Worm (Caenorhabditis elegans): ENCODE data around the gene pqn-15.
"Not testable (repeated sequence)": the region's sequence is repeated elsewhere in the genome, so short reads cannot be mapped to it uniquely, and the experiment has no call there.

Gene pqn-15

DNA sequence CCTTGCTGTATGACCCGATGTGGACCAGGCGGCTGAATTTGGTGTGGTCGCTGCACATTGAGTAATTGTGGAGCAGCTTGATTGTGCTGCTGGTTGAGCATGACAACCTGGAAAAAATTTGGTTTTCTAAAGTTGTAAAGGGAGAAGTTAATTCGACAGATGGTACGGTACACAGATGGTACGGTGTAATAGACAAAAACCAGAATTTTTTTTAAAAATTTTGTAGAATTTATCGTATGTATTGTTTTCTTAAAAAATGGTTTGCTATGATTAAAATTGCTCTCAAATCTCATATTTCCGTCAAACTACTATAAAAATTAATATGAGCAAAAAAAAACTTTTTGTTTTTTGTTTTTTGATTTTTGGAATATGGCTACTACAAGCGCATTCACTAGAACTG lies at the start of gene pqn-15:
Gene pqn-15, minus strand, starts transcription at position 101 of the 400 bp plus-strand sequence.
- no peak for TF ChIP-seq tbx-37 (GFP tag; conservative IDR thresholded peaks at IDR 0.05)
- TF ChIP-seq ets-7 (tag; optimal IDR thresholded peaks at IDR 0.05) = no peak
- TF ChIP-seq ama-1 (optimal IDR thresholded peaks at IDR 0.05) = no peak
- no peak for TF ChIP-seq hmg-4 (GFP tag; optimal IDR thresholded peaks at IDR 0.05)
- TF ChIP-seq F13C5.2 (tag; optimal IDR thresholded peaks at IDR 0.05) = no peak
- TF ChIP-seq flt-1 (GFP tag; IDR thresholded peaks at IDR 0.05) = no peak
- TF ChIP-seq tra-4 (tag; optimal IDR thresholded peaks at IDR 0.05) = no peak
- TF ChIP-seq sea-1 (GFP tag; conservative IDR thresholded peaks at IDR 0.05) = no peak
- TF ChIP-seq hnd-1 (tag; optimal IDR thresholded peaks at IDR 0.05) = no peak
- TF ChIP-seq ceh-36 (tag; optimal IDR thresholded peaks at IDR 0.05) = no peak
- no peak for TF ChIP-seq hmbx-1 (tag; optimal IDR thresholded peaks at IDR 0.05)
- no peak for TF ChIP-seq tbx-11 (GFP tag; IDR thresholded peaks at IDR 0.05)
- TF ChIP-seq aly-1 (tag; optimal IDR thresholded peaks at IDR 0.05) = no peak
- no peak for TF ChIP-seq pes-1 (GFP tag; IDR thresholded peaks at IDR 0.05)
- no peak for TF ChIP-seq B0310.2 (tag; optimal IDR thresholded peaks at IDR 0.05)
- no peak for TF ChIP-seq scrt-1 (GFP tag; IDR thresholded peaks at IDR 0.05)

DNA sequence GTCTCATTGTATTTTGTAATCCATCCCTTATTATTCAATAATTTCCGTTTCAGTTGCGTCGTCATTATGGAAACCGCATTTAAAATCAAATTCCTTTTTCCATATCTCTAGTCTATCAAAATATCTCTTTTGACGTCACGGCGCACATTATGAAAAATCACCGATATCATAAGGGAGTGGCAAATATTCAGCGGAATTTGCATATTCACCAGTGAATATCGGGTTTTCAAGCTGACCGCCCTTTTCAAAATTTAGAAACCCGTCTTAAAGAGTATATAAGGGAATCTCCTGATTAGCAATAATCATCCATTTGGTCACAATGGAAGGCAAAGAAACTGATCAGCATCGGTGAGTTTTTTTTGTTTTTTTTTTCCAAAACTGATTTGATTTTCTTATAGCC lies 46.6 kb upstream of the pqn-15 start, which contains the start of gene col-165:
Gene col-165, plus strand, starts transcription at position 301 of the 400 bp plus-strand sequence.
- no peak for TF ChIP-seq pes-1 (GFP tag; IDR thresholded peaks at IDR 0.05)
- no peak for TF ChIP-seq tbx-37 (GFP tag; conservative IDR thresholded peaks at IDR 0.05)
- TF ChIP-seq ceh-13 (GFP tag; optimal IDR thresholded peaks at IDR 0.05) = no peak
- no peak for TF ChIP-seq flt-1 (GFP tag; IDR thresholded peaks at IDR 0.05)
- no peak for TF ChIP-seq tra-4 (tag; optimal IDR thresholded peaks at IDR 0.05)
- no peak for TF ChIP-seq hmbx-1 (tag; optimal IDR thresholded peaks at IDR 0.05)
- no peak for TF ChIP-seq ama-1 (optimal IDR thresholded peaks at IDR 0.05)
- TF ChIP-seq scrt-1 (GFP tag; IDR thresholded peaks at IDR 0.05) = no peak
- no peak for TF ChIP-seq aly-1 (tag; optimal IDR thresholded peaks at IDR 0.05)
- TF ChIP-seq F13C5.2 (tag; optimal IDR thresholded peaks at IDR 0.05) = no peak
- TF ChIP-seq tbx-11 (GFP tag; IDR thresholded peaks at IDR 0.05) = no peak
- no peak for TF ChIP-seq hnd-1 (tag; optimal IDR thresholded peaks at IDR 0.05)
- no peak for TF ChIP-seq hmg-4 (GFP tag; optimal IDR thresholded peaks at IDR 0.05)
- TF ChIP-seq ets-7 (tag; optimal IDR thresholded peaks at IDR 0.05) = no peak
- TF ChIP-seq B0310.2 (tag; optimal IDR thresholded peaks at IDR 0.05) = no peak
- no peak for TF ChIP-seq ceh-36 (tag; optimal IDR thresholded peaks at IDR 0.05)
- no peak for TF ChIP-seq sea-1 (GFP tag; conservative IDR thresholded peaks at IDR 0.05)

DNA sequence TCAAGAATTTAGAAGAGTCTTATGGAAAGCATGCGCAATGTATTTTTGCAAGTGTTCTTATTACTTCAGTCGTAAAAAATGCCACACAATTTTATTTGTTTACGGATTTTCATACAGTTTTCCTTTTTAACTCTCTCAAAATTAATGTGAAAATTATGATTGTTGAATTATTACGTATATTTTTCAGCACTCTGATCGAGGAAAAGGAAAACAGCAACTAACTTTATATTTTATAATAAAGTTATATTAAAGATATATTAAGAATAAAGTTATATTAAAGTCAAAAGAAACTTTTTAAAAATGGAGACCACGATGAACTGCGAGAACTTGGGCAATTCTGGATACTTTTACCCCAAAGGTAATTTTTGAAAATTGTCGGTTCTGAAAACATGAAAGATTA lies 43.4 kb upstream of the pqn-15 start, which contains the start of gene F14H12.2:
Gene F14H12.2, plus strand, starts transcription at position 301 of the 400 bp plus-strand sequence.
- TF ChIP-seq tra-4 (tag; optimal IDR thresholded peaks at IDR 0.05) = no peak
- no peak for TF ChIP-seq sea-1 (GFP tag; conservative IDR thresholded peaks at IDR 0.05)
- no peak for TF ChIP-seq ceh-13 (GFP tag; optimal IDR thresholded peaks at IDR 0.05)
- TF ChIP-seq tbx-37 (GFP tag; conservative IDR thresholded peaks at IDR 0.05) = no peak
- TF ChIP-seq hmg-4 (GFP tag; optimal IDR thresholded peaks at IDR 0.05) = no peak
- TF ChIP-seq aly-1 (tag; optimal IDR thresholded peaks at IDR 0.05) = no peak
- no peak for TF ChIP-seq B0310.2 (tag; optimal IDR thresholded peaks at IDR 0.05)
- no peak for TF ChIP-seq F13C5.2 (tag; optimal IDR thresholded peaks at IDR 0.05)
- no peak for TF ChIP-seq ets-7 (tag; optimal IDR thresholded peaks at IDR 0.05)
- TF ChIP-seq tbx-11 (GFP tag; IDR thresholded peaks at IDR 0.05) = no peak
- no peak for TF ChIP-seq hmbx-1 (tag; optimal IDR thresholded peaks at IDR 0.05)
- TF ChIP-seq ama-1 (optimal IDR thresholded peaks at IDR 0.05) = no peak
- TF ChIP-seq flt-1 (GFP tag; IDR thresholded peaks at IDR 0.05) = no peak
- no peak for TF ChIP-seq ceh-36 (tag; optimal IDR thresholded peaks at IDR 0.05)
- no peak for TF ChIP-seq pes-1 (GFP tag; IDR thresholded peaks at IDR 0.05)
- TF ChIP-seq hnd-1 (tag; optimal IDR thresholded peaks at IDR 0.05) = no peak

DNA sequence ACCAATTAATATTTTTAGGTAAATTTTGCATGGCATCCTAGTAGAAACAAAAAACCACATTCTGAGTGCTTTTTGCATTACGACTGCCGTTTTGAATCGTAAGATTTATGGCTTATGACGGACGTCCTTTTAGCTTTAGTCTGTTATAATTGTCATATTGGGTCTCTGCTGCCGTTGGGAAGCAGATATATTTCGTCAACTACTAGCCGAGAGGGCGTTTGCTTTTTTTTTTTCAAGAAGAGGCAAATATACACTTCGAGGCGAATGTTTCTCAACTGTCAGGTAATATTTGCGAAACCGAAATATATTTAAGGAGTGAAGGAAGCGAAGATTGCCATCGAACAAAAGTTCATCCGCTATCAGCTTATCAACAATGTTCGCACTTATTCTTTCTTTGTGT lies 37.2 kb upstream of the pqn-15 start, which contains the start of gene F14H12.3:
Gene F14H12.3, plus strand, starts transcription at position 301 of the 400 bp plus-strand sequence.
- 0 out of 2 replicates have a peak, but pooled peaks have one; percentile 40 for TF ChIP-seq scrt-1 (GFP tag; IDR thresholded peaks at IDR 0.05)
- no peak for TF ChIP-seq tra-4 (tag; optimal IDR thresholded peaks at IDR 0.05)

DNA sequence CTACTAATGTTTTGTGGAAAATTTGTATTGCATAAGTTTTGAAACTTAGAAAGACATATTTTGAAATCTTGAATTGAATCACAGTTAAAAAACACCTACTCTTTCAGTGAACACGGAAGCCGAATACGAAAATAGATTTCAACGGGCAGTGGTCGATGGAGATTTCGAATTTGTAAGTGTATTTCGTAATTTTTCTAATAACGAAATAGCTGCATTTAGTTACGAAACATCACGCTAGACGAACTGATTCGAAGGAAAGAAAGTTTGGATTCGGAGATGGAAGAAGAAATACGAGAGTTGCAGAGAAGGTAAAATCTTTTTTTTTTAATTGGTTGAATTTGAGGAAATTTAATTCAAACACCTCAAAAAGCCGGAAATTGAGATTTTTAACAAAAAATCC lies 36.0 kb upstream of the pqn-15 start:
- no peak for TF ChIP-seq tra-4 (tag; optimal IDR thresholded peaks at IDR 0.05)
- no peak for TF ChIP-seq F13C5.2 (tag; optimal IDR thresholded peaks at IDR 0.05)
- TF ChIP-seq tbx-37 (GFP tag; conservative IDR thresholded peaks at IDR 0.05) = no peak
- TF ChIP-seq hnd-1 (tag; optimal IDR thresholded peaks at IDR 0.05) = no peak
- no peak for TF ChIP-seq ama-1 (optimal IDR thresholded peaks at IDR 0.05)
- TF ChIP-seq B0310.2 (tag; optimal IDR thresholded peaks at IDR 0.05) = no peak
- no peak for TF ChIP-seq sea-1 (GFP tag; conservative IDR thresholded peaks at IDR 0.05)
- no peak for TF ChIP-seq hmg-4 (GFP tag; optimal IDR thresholded peaks at IDR 0.05)
- no peak for TF ChIP-seq ceh-36 (tag; optimal IDR thresholded peaks at IDR 0.05)
- no peak for TF ChIP-seq tbx-11 (GFP tag; IDR thresholded peaks at IDR 0.05)
- TF ChIP-seq pes-1 (GFP tag; IDR thresholded peaks at IDR 0.05) = no peak
- TF ChIP-seq hmbx-1 (tag; optimal IDR thresholded peaks at IDR 0.05) = no peak
- TF ChIP-seq ceh-13 (GFP tag; optimal IDR thresholded peaks at IDR 0.05) = no peak
- TF ChIP-seq ets-7 (tag; optimal IDR thresholded peaks at IDR 0.05) = no peak
- TF ChIP-seq aly-1 (tag; optimal IDR thresholded peaks at IDR 0.05) = no peak
- no peak for TF ChIP-seq scrt-1 (GFP tag; IDR thresholded peaks at IDR 0.05)
- no peak for TF ChIP-seq flt-1 (GFP tag; IDR thresholded peaks at IDR 0.05)

DNA sequence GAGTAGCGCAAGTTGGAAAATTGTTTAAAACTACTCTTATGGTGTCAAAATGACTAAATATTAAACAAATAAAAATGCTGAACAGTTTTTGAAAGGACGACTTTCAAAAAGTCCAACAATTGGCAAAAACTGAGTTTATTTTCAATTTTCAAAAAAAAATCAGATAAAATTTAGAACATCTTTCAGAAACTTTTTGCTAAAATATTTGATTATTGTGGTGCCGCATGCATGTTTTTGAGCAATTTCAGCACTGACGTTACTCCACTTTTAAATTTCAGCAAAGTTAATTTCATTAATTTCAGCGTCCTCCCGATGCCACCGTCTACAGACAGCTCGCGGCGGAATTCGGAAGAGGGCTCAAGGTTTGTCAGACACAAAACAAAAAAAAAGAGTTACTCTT lies 32.6 kb upstream of the pqn-15 start, which contains the start of gene cst-1:
Gene cst-1, plus strand, starts transcription at position 301 of the 400 bp plus-strand sequence.
- TF ChIP-seq hnd-1 (tag; optimal IDR thresholded peaks at IDR 0.05); flt-1 (GFP tag; IDR thresholded peaks at IDR 0.05); hmg-4 (GFP tag; optimal IDR thresholded peaks at IDR 0.05): not testable (repeated sequence)

DNA sequence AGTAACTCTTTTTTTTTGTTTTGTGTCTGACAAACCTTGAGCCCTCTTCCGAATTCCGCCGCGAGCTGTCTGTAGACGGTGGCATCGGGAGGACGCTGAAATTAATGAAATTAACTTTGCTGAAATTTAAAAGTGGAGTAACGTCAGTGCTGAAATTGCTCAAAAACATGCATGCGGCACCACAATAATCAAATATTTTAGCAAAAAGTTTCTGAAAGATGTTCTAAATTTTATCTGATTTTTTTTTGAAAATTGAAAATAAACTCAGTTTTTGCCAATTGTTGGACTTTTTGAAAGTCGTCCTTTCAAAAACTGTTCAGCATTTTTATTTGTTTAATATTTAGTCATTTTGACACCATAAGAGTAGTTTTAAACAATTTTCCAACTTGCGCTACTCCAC lies 29.2 kb upstream of the pqn-15 start, which contains the start of gene cst-2:
Gene cst-2, minus strand, starts transcription at position 101 of the 400 bp plus-strand sequence.
- TF ChIP-seq B0310.2 (tag; optimal IDR thresholded peaks at IDR 0.05); hmbx-1 (tag; optimal IDR thresholded peaks at IDR 0.05); tbx-37 (GFP tag; conservative IDR thresholded peaks at IDR 0.05): not testable (repeated sequence)
